Fruit fly (Drosophila melanogaster) ovary, adult (tissue): ENCODE data around the gene IscU.

Experiments used
- CG17801 ChIP-seq: fragments of 200-800 bp; optimal IDR thresholded peaks from 2 replicates; lab custom pipeline; 2019; ENCODE audit warnings: missing biosample characterization, mild to moderate bottlenecking, missing genetic modification characterization, moderate library complexity; ENCODE audit not compliant: partially characterized antibody

Gene IscU

DNA sequence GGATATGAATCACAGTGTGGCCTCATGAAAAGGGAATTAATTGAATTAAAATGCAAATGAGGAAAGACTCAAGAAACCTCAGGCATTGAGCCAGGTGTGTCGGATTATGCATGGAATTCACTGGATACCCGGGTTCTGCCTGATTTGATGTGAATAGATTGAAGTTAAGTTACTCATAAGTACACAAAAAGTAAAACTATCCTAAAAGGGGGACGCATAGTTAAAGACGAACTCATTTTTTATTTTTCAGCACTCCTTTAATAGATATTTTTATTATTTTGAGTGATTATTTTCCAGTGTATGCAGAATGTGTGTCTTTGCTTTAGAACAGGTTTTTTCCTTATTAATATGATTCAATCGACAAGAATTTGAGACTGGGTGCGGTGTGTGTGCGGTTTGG lies 29.2 kb upstream of the IscU start:
- TF ChIP-seq CG17801: no peak

DNA sequence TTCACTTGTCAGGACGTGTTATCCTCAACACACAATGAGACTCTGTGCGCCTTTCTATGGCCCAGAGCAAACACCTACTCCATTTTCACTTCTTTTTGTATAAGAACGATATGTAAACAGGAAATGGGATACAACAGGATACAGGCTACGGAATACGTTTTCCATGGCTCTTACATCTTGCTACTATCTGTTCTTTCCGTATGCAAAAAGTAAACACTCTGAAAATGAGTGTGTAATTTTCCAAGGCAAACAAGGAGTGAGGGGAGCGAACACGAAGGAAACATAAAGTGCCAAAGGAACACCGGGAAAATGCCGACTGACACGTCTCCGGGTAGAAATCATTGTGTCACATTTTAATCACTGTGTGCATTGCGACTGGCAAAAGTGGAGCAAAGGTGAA lies 26.6 kb upstream of the IscU start:
- no peak for TF ChIP-seq CG17801

DNA sequence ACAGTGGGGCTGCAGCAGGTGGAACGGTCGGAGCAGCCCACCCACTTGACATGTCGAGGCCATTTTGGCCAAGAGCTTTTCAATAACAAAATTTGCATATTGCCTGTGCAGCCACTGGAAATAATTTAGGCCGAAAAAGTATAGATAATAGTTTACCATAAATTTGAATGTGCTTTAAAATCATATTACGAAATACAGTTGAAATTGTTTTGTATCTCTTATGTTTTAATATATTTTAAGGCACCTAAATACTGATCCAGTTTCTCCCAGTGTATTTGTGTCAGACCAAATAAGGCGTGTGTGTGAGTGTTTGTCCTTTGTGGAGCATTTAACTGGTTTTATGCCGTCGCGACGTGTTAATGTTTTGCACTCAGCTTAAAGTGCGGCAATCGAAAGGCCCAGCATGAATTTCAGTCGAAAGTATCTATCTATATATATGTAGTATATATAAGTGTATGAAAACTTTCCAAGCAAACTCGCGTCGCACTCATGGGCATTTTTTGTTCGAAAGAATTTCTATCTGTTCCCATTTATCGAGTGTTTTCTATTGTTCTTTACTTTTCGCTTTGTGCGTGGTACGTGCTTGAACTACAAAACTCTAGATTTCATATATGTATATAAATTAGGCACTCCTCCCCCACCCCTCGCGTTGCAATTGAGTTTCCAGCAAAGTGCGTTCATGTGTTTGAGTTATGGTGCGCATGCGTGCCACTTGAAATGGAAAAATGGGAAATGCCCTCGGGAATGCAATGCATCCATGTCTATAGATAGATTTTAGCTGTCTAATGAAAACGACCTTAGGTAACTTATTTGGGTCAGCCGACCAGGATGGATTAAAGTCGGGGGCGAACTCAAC lies 25.6 kb upstream of the IscU start:
- TF ChIP-seq CG17801: no peak

DNA sequence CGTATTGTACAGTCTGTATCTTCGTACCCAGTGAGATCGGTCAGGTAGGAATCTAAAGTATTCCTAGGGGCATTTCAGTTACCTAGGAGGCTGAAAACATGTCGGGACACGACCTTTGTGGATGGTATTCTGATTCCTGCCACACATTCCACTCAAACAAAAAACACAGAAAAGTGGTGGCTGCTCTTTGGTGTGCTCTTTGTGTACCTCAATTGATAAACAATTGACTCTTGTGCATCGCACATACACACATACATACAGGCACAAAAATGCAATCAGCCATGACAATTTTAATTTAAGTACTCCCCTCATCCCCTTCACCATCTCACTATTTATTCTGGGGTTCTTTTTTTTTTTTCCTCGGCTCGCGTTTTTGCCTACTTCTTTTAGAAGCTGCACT lies 24.2 kb upstream of the IscU start:
- no peak for TF ChIP-seq CG17801

DNA sequence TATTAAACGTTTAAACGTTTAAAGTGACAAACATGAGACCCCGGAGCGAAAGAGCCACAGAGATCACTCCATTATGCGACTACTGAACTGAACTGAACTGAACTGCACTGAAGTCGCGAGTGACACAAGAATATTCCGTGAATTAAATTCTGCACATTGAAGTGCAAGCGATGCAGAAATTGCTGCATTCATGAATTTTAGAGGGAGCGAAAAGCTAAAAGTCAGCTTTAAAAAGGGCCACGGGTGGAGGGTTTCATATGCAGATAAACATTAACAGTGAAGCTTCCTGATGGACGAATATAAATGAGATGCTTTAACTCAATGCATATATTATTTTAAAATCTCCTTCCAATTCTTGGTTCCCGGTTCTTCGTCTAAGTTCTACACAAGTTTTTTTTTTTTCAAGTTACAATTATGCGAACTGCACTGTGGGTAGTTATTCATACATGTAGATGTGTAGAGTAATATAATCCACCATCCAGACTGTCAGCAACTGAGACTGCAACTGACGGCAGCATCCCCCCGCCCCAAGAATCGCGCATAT lies 23.2 kb upstream of the IscU start:
- TF ChIP-seq CG17801: peak; percentile 43

DNA sequence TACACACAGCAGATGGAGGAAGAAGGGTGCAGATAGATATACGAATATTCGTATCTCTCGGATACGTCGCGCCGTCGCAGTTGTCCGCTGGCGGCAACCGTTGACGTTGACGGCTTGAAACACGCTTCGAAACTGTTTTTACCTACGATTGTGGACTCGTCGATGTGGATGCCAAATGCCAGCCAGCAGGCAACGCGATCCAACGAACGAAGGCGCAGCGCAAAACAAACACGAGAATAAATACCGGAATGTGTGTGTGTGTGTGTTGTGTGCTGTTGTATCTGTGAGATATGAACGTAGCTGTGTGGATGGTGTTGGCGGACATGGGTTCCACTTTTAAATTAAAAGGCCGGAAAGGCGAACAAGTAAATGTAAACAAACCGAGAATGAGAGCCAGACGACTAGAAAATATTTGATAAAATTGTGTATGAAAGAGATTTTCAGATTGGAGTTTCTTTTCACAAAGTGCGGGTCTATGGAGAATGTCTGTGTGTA lies 22.2 kb upstream of the IscU start:
- peak; percentile 30 for TF ChIP-seq CG17801

DNA sequence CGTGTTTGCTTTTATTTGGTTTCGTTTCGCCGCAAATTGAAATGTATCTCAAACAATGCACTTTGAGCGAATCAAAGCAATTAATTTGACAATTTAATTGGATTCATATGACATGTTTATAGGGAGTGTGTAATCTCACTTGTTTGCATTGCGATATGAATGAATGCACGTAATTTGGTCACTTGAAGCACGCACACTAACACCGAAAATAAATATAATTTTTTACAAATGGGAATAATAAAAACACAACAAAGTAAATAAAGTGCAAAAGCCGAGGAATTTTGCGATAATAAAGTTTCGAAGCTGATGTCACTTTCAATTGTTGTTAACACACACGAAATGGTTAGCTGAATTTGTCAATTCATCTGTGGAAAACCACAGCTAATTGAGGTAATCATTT lies 21.0 kb upstream of the IscU start:
- TF ChIP-seq CG17801: no peak

DNA sequence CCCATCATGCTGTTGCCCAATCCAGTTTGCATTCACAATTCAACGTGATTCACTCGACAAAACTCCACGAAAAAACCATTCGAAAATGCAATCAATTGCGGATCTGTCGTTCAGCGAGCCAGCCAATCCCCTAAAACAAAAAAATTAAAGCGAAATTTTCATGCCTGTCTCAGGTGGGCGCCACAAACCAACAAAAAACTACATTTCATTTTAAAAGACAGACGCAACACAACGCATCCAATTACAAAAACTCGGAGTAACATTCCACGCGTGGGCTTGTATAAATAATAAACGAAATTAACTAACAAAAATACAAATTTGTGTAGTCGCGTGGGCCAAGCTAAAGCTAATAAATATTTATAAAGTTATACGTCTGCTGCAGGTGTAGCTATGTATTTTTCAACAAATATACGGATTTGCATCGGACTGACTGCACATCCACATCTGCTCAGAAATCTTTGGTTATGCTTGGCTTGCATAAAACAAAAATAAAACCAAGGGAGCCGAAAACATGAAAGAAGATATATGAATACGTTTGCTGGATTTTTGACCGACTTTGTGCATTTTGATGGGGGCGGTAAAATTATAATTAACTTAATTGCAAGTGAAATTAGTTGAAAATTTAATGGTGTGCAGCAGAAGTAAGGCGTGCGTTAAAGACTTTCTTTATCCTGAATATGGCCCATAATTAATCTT lies 20.1 kb upstream of the IscU start:
- no peak for TF ChIP-seq CG17801

DNA sequence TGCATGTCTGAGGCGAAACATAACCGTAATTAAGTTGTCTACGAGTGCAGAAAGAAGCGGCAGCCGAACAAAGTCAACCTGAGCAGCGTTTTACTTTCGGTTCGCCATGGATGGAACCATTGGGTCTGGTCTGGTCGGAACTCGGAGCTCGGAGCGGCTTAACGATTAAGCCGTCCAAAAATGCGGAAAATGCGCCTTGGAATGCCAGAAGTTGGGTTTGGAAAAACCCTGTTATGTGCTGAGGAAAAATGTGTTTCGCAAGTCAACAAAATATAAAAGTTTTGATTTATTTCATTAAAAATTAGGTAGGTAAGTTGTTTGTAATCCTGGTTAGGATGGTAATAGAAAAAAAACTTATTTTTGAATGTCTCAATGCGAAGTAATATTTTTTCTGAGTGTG lies 17.6 kb upstream of the IscU start:
- no peak for TF ChIP-seq CG17801

DNA sequence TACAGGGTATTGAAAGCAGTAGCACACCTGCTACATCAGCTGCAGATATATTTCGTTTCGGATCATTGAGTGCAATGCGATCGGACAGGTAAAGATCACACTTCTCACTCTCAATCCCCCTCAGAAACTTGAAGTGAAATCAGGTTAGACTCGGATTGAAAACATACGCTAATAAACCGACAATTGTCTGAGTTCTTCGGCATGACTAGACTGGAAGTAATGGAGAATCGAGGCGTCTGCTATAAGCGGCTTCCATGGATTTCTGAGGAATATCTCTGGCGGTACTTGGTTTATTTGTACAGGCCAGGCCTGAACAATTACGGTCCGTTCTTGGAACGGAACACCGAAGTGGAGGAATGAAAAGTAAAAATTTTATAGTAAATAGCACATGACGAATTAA lies 17.1 kb upstream of the IscU start:
- no peak for TF ChIP-seq CG17801

DNA sequence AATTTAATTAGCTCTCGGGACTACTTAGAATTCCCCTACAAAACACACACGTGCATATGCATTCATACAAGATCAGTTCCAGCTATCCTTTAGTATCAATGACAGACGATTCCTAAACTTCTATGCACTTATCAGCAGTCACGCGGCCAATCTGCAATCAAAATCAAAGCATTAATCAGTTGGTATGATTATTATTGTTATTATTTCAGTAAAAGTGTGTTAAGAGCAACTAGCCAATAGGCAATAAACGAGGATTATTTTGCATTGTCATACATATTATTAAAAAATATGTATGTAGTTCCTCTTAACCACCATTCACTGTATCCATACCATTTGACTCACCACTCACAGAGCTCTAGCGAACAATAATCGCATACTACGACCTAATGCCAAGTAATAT lies 1.1 kb downstream of the IscU start:
- TF ChIP-seq CG17801: no peak

DNA sequence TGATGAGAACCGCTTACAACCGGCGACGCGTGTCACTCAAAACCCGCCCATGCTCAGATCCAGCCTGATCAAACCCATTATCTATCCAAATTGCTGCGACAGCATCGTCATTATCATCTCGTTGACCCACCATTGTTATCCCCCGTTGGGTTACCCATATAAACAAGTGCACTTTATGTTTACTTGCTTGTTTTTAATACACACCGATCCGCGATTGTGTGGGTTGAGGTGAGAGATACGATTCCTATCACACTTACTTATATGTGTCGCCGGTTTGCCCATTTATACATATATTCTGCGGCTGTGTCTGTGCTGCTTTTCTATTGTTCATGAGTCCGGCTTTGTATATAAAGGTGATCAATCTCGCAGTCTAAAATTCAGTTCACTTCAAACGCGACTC lies 2.4 kb downstream of the IscU start, which contains the start of gene CG8369:
CG8369 (plus strand) TSS at position 386 of the 400 bp plus-strand sequence.
- no peak for TF ChIP-seq CG17801

DNA sequence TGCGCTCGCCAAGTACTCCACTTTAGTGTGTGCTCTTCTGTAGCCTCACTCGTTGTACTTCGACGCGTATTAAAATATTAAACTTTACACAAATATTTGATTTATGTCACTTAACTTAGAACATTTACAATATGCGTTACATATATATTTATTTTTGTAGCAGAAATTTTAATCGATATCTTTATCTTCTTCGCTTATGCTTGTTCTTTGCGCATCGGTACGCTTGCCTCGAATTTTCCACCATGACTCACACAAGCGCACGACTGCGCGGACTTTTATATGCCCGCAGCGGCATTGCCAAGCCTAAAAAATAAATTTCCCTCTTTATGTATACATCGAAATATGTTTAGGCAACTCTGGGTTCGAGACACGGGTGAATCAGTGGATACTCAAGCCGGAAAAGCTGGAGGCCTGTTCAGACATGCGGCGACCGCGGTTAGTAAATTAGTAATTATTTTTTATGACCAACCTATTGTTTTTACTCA lies 3.5 kb downstream of the IscU start, which contains the start of gene aqz:
aqz (minus strand) TSS at position 255 of the 485 bp plus-strand sequence.
- TF ChIP-seq CG17801: peak; percentile 67

DNA sequence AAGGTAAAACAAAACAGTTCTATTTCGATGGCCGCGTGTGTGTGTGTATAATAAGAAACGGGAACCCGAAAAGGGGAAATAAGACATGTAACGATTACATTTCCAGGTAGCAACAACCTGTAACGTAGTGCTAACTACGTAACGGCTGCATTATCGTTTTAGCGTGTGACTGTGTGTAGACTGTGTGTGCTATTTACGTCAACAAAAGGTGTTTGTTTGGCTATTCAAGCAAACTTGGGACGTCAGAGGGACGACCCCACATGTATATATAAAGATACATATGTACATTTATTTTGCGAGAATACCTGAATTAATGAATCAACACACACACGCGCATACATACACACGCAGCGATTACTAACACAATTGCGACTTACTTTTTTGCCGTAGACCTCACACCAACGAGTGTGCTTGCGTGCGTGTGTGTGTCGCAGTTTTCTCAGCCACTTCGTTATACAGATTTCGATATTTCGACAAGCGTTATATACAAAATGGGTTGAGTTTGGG lies 4.4 kb downstream of the IscU start:
- TF ChIP-seq CG17801: no peak

DNA sequence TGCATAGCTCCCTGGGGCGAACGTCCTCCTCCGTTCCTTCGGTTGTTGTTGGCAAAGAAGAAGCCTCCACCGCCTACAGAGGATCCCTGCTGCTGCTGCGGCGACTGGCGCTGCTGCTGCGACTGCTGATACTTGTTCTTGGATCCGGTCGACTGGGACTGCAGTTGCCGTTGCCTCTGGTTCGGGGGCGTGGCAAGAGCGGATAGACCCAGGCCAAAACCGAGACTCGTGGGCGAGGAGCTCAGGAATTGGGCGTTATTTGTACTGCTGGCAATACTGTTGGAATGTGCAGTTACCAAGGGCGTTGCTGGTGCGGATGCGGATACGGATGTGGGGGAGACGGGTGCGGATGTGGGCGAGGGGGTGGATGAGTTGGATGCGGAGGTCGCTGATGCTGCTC lies 5.7 kb downstream of the IscU start:
- TF ChIP-seq CG17801: no peak

DNA sequence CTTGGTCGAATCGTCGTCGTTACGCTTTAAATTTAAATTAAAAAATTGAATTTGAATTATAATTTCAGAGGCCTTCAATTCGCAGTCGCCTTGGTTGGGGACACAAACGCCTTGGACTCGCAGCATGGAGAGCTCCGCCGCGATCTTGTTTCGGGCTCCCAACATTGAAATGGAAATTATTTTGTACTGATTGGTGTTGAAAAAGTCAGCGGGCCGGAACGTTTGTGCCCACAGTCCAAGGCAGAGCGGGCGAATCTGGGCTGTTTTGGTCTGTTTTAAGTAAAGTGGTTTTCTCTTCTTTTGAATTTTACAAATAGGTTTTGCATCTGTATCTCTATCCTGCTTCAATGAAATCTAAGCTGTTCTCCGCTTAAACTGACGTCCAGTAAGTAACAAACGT lies 8.9 kb downstream of the IscU start:
- no peak for TF ChIP-seq CG17801

DNA sequence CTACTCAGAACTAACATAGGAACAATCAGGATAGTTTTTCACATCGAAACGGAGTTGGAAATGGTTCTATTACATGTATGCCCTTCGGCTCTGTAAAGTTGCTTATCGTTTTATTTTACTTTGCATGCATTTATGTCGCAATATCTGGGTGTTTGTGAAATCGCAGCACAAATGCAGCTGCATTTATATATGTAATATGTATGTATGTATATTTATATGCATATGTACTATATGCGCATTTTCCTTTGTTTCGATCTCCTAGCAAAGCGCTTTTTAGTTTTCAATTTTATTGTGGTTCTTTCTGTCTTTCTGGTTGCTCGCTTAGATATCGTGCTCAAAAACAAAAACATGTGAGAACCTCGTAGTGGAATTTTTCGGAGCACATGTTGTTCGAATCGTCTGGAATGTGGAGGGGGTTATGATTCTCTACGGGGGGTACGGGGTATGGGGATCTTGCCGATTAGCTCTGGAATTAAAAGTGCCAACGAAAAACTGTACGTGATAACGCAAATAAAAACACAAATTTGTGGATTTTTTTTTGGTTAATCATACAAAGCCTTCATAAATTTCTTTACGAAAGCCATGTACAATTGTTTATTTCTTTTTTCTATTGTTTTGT lies 9.8 kb downstream of the IscU start:
- TF ChIP-seq CG17801: no peak
